Fruit fly (Drosophila melanogaster) whole organism, prepupa: ENCODE measurements around the gene Elovl7.

Source experiments
- Blimp-1 ChIP-seq: fragments of 200-800 bp; sonication (Bioruptor generic); optimal IDR thresholded peaks from 3 replicates; lab custom pipeline; 2017; ENCODE audit warnings: missing biosample characterization, missing genetic modification characterization, mild to moderate bottlenecking, moderate library complexity, missing genetic modification reagents
- CG10631 ChIP-seq: fragments of 200-800 bp; sonication (Bioruptor generic); optimal IDR thresholded peaks from 2 replicates; lab custom pipeline; 2016; ENCODE audit warnings: missing biosample characterization, missing genetic modification characterization
- CG11294 ChIP-seq: fragments of 200-800 bp; sonication (Bioruptor generic); IDR thresholded peaks from 2 replicates; pipeline ENCODE4 v1.3.6; 2022; ENCODE audit warnings: missing biosample characterization, missing genetic modification characterization
- CG11762 ChIP-seq: fragments of 200-800 bp; sonication (Bioruptor generic); optimal IDR thresholded peaks from 3 replicates; lab custom pipeline; 2016; ENCODE audit warnings: missing biosample characterization, missing genetic modification characterization; ENCODE audit not compliant: insufficient read depth
- CG11902 ChIP-seq: fragments of 200-800 bp; sonication (Bioruptor generic); optimal IDR thresholded peaks from 3 replicates; lab custom pipeline; 2016; ENCODE audit warnings: missing biosample characterization, missing genetic modification characterization
- CG15336 ChIP-seq: fragments of 200-800 bp; sonication (Bioruptor generic); IDR thresholded peaks from 2 replicates; pipeline ENCODE4 v1.3.6; 2022; ENCODE audit warnings: missing biosample characterization, missing genetic modification characterization
- CG3032 ChIP-seq: fragments of 200-800 bp; optimal IDR thresholded peaks from 2 replicates; lab custom pipeline; 2019; ENCODE audit warnings: missing biosample characterization, mild to moderate bottlenecking, missing genetic modification characterization, moderate library complexity
- CG31627 ChIP-seq: fragments of 200-800 bp; sonication (Bioruptor generic); optimal IDR thresholded peaks from 3 replicates; lab custom pipeline; 2016; ENCODE audit warnings: missing biosample characterization, missing genetic modification characterization
- CG34406 ChIP-seq: fragments of 200-800 bp; sonication (Bioruptor generic); optimal IDR thresholded peaks from 3 replicates; lab custom pipeline; 2016; ENCODE audit warnings: missing biosample characterization, missing genetic modification characterization
- CG4318 ChIP-seq: fragments of 200-800 bp; sonication (Bioruptor generic); optimal IDR thresholded peaks from 3 replicates; lab custom pipeline; 2017; ENCODE audit warnings: missing biosample characterization, mild to moderate bottlenecking, missing genetic modification characterization
- CG6163 ChIP-seq: fragments of 200-800 bp; sonication (Bioruptor generic); IDR thresholded peaks from 3 replicates; pipeline ENCODE4 v1.3.6; 2022; ENCODE audit warnings: missing biosample characterization, missing genetic modification characterization
- CG6808 ChIP-seq: fragments of 200-800 bp; sonication (Bioruptor generic); optimal IDR thresholded peaks from 3 replicates; lab custom pipeline; 2017; ENCODE audit warnings: missing biosample characterization, missing genetic modification characterization, mild to moderate bottlenecking, moderate library complexity, missing genetic modification reagents
- CG7368 ChIP-seq: fragments of 200-800 bp; sonication (Bioruptor generic); optimal IDR thresholded peaks from 3 replicates; lab custom pipeline; 2016; ENCODE audit warnings: missing biosample characterization, missing genetic modification characterization
- CG8119 ChIP-seq: fragments of 200-800 bp; sonication (Bioruptor generic); IDR thresholded peaks from 3 replicates; pipeline ENCODE4 v1.3.6; 2022; ENCODE audit warnings: missing biosample characterization, missing genetic modification characterization
- CG8319 ChIP-seq: fragments of 200-800 bp; sonication (Bioruptor generic); optimal IDR thresholded peaks from 3 replicates; lab custom pipeline; 2016; ENCODE audit warnings: missing biosample characterization, missing genetic modification characterization
- Eip75B ChIP-seq: fragments of 200-800 bp; sonication (Bioruptor generic); optimal IDR thresholded peaks from 3 replicates; lab custom pipeline; 2016; ENCODE audit warnings: missing biosample characterization, missing genetic modification characterization
- Ets21C ChIP-seq: fragments of 200-800 bp; sonication (Bioruptor generic); optimal IDR thresholded peaks from 3 replicates; lab custom pipeline; 2016; ENCODE audit warnings: missing biosample characterization, missing genetic modification characterization
- Ets96B ChIP-seq: fragments of 200-800 bp; optimal IDR thresholded peaks from 2 replicates; lab custom pipeline; 2019; ENCODE audit warnings: missing biosample characterization, mild to moderate bottlenecking, missing genetic modification characterization, moderate library complexity
- Hr38 ChIP-seq: sonication (Bioruptor generic); optimal IDR thresholded peaks from 2 replicates; lab custom pipeline; 2016; ENCODE audit warnings: missing biosample characterization, missing genetic modification characterization
- Hr39 ChIP-seq: fragments of 200-800 bp; sonication (Bioruptor generic); optimal IDR thresholded peaks from 2 replicates; lab custom pipeline; 2016; ENCODE audit warnings: missing biosample characterization, missing genetic modification characterization
- Hr4 ChIP-seq: fragments of 200-800 bp; sonication (Bioruptor generic); optimal IDR thresholded peaks from 3 replicates; lab custom pipeline; 2016; ENCODE audit warnings: missing biosample characterization, missing genetic modification characterization
- Lpt ChIP-seq: fragments of 200-800 bp; sonication (Bioruptor generic); optimal IDR thresholded peaks from 3 replicates; lab custom pipeline; 2016; ENCODE audit warnings: missing biosample characterization, missing genetic modification characterization
- Met ChIP-seq: fragments of 200-800 bp; sonication (Bioruptor generic); optimal IDR thresholded peaks from 3 replicates; lab custom pipeline; 2016; ENCODE audit warnings: missing biosample characterization, missing genetic modification characterization
- OdsH ChIP-seq: fragments of 200-800 bp; sonication (Bioruptor generic); optimal IDR thresholded peaks from 3 replicates; lab custom pipeline; 2016; ENCODE audit warnings: missing biosample characterization, missing genetic modification characterization
- Smox ChIP-seq: fragments of 200-800 bp; sonication (Bioruptor generic); optimal IDR thresholded peaks from 3 replicates; lab custom pipeline; 2016; ENCODE audit warnings: missing biosample characterization, missing genetic modification characterization
- Sox102F ChIP-seq: fragments of 200-800 bp; sonication (Bioruptor generic); optimal IDR thresholded peaks from 2 replicates; lab custom pipeline; 2016; ENCODE audit warnings: missing biosample characterization, mild to moderate bottlenecking, missing genetic modification characterization
- Sox14 ChIP-seq: fragments of 200-800 bp; sonication (Bioruptor generic); optimal IDR thresholded peaks from 3 replicates; lab custom pipeline; 2016; ENCODE audit warnings: missing biosample characterization, missing genetic modification characterization
- cyc ChIP-seq: fragments of 200-800 bp; sonication (Bioruptor generic); optimal IDR thresholded peaks from 3 replicates; lab custom pipeline; 2016; ENCODE audit warnings: missing biosample characterization, missing genetic modification characterization
- dac ChIP-seq: fragments of 200-800 bp; sonication (Bioruptor generic); optimal IDR thresholded peaks from 2 replicates; lab custom pipeline; 2017; ENCODE audit warnings: missing biosample characterization, mild to moderate bottlenecking, missing genetic modification characterization
- dsx ChIP-seq: fragments of 200-800 bp; optimal IDR thresholded peaks from 3 replicates; lab custom pipeline; 2019; ENCODE audit warnings: missing biosample characterization, mild to moderate bottlenecking, missing genetic modification characterization, moderate library complexity; ENCODE audit not compliant: poor library complexity, severe bottlenecking
- esn ChIP-seq: fragments of 200-800 bp; sonication (Bioruptor generic); optimal IDR thresholded peaks from 2 replicates; lab custom pipeline; 2016; ENCODE audit warnings: missing biosample characterization, mild to moderate bottlenecking, missing genetic modification characterization, moderate library complexity
- fd59A ChIP-seq: fragments of 200-800 bp; sonication (Bioruptor generic); optimal IDR thresholded peaks from 2 replicates; lab custom pipeline; 2017; ENCODE audit warnings: missing biosample characterization, mild to moderate bottlenecking, missing genetic modification characterization, missing genetic modification reagents
- fd85E ChIP-seq: fragments of 200-800 bp; sonication (Bioruptor generic); optimal IDR thresholded peaks from 3 replicates; lab custom pipeline; 2016; ENCODE audit warnings: missing biosample characterization, missing genetic modification characterization
- lz ChIP-seq: fragments of 200-800 bp; sonication (Bioruptor generic); optimal IDR thresholded peaks from 3 replicates; lab custom pipeline; 2016; ENCODE audit warnings: missing biosample characterization, missing genetic modification characterization
- net ChIP-seq: fragments of 200-800 bp; sonication (Bioruptor generic); optimal IDR thresholded peaks from 3 replicates; lab custom pipeline; 2016; ENCODE audit warnings: missing biosample characterization, missing genetic modification characterization
- svp ChIP-seq: fragments of 200-800 bp; sonication (Bioruptor generic); peaks from one replicate; lab custom pipeline; 2016; ENCODE audit warnings: missing biosample characterization, missing genetic modification characterization

The Elovl7 gene

DNA sequence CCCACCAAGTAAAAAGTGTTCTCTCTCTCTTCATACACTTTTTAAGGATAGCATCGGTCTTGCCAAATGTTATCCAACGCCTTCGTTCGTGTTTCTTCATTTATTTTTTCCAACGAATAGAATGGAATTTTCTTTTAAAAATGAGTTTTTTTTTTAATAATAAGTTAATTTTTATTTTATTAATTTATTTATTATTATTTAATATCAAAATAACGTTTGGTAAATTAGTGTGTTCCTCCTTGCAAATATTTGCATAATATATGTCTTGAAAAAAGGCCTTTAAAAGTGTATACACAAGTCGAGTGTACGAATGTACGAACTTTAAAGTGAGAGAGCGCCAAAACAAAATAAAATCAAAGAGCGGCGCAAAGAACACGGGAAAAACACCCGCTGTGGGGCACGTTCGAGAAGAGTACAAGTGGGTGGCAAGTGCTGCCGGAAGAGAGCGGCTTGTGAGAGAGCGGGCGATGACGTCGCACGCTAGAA, 31.6 kb upstream of the Elovl7 start (continued):
- TF ChIP-seq cyc (peak; percentile 25), CG6163 (GFP tag; lab: Robert Waterston, UW) (peak; percentile 75), CG6808 (GFP tag; lab: Kevin White, UChicago) (peak; percentile 75), Met (GFP tag; lab: Kevin White, UChicago) (peak; percentile 51), CG7368 (GFP tag; lab: Kevin White, UChicago) (peak; percentile 71), CG11902 (GFP tag; lab: Kevin White, UChicago) (peak; percentile 55), dsx (GFP tag; lab: Kevin White, UChicago) (peak; percentile 85), Sox102F (GFP tag; lab: Kevin White, UChicago) (peak; percentile 83), CG4318 (GFP tag; lab: Kevin White, UChicago) (peak; percentile 89), CG8119 (GFP tag; lab: Robert Waterston, UW) (peak; percentile 93), CG15336 (GFP tag; lab: Robert Waterston, UW) (peak; percentile 88), CG34406 (GFP tag; lab: Kevin White, UChicago) (peak; percentile 92), Smox (GFP tag; lab: Kevin White, UChicago) (no peak), Eip75B (peak; percentile 77), Hr38 (GFP tag; lab: Kevin White, UChicago) (no peak)

DNA sequence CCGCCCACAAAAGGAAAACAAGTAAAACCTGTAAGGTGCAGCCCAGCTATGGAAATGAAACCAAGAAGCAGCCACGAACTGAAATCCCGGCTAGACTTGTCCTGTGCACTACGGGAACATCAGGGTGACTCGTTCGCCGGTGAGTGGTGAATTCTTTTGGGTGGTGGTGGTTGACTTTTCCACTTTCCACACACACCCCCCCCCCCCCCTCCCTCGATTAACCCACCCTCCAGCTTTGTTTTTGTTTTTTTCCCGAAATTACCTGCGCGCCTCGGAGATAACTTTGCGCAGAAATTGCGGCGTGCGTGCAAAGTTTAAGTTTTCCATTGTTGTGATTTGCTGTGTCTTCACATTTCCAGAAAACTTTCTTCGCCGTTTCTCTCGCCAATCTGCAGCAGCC, 30.9 kb upstream of the Elovl7 start:
- TF ChIP-seq Hr4 (GFP tag; lab: Kevin White, UChicago) = no peak
- no peak for TF ChIP-seq Blimp-1 (GFP tag; lab: Kevin White, UChicago)
- no peak for TF ChIP-seq dac
- TF ChIP-seq CG8319 (GFP tag; lab: Kevin White, UChicago) = no peak

DNA sequence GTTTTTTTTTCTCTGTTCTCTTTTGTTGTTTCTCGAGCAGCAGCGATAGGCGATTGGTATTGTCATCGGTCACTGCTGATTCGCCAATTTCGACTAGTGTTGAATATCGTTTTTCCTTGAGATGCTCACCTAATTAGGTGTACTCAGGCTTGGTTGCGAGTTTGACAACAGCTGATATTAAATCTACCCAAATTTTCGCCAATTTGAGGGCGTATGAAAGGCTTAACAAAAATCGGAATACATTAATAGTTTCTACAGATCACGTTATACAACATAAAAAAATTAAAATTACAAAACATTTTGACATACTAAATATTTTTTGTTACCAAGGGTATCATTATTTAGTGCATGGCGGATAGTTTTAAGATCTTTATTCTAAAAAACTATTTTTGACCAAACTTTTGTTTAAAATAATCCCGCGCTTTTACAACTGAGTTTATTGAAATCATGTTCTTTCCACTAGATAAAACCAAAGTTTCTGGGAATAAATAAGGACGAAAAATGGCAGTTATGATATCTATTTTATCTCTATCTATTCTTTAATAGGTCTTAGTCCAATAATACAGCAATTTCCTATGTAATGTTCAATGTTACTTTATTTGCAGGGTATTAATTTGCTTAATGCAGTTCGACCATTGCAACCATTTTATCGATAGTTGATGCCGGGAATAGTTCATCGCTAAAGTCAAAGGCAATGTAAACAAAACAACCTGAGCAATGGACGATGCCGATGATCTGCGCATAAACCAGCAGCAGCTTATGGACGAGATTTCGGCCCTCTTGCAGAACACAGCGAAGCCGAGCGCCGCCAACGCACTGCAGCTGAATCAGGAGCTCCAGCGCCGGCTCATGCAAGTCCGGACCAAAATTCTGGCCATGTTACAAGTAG, 17.7 kb upstream of the Elovl7 start, which contains the start of the genes CG10435 and Pbp95:
Gene CG10435, minus strand, starts transcription at position 81 of the 889 bp plus-strand sequence.
Gene Pbp95, plus strand, starts transcription at position 671 of the 889 bp plus-strand sequence.
- TF ChIP-seq CG8119 (GFP tag; lab: Robert Waterston, UW) (0 out of 3 replicates have a peak, but pooled peaks have one; percentile 14), lz (GFP tag; lab: Kevin White, UChicago) (peak; percentile 58), CG10631 (peak; percentile 44), net (GFP tag; lab: Kevin White, UChicago) (no peak), esn (peak; percentile 55), Ets96B (no peak), fd59A (no peak), CG7368 (GFP tag; lab: Kevin White, UChicago) (peak; percentile 37), Hr39 (GFP tag; lab: Kevin White, UChicago) (peak; percentile 54), OdsH (GFP tag; lab: Kevin White, UChicago) (no peak), Hr4 (GFP tag; lab: Kevin White, UChicago) (peak; percentile 44), dsx (GFP tag; lab: Kevin White, UChicago) (no peak), Lpt (GFP tag; lab: Kevin White, UChicago) (peak; percentile 45), svp (GFP tag; lab: Kevin White, UChicago) (peak; percentile 97), CG11762 (GFP tag; lab: Kevin White, UChicago) (peak; percentile 3), CG11902 (GFP tag; lab: Kevin White, UChicago) (peak; percentile 29), cyc (peak; percentile 52), CG3032 (tag; lab: Kevin White, UChicago) (peak; percentile 27), dac (no peak), Sox14 (GFP tag; lab: Kevin White, UChicago) (peak; percentile 55), CG11294 (GFP tag; lab: Robert Waterston, UW) (0 out of 2 replicates have a peak, but pooled peaks have one; percentile 24), Ets21C (GFP tag; lab: Kevin White, UChicago) (peak; percentile 24), CG6163 (GFP tag; lab: Robert Waterston, UW) (peak; percentile 62), CG6808 (GFP tag; lab: Kevin White, UChicago) (no peak), fd85E (GFP tag; lab: Kevin White, UChicago) (no peak), CG31627 (GFP tag; lab: Kevin White, UChicago) (peak; percentile 53)
